Fruit fly (Drosophila melanogaster): ENCODE results near the gene pps.

pps gene

DNA sequence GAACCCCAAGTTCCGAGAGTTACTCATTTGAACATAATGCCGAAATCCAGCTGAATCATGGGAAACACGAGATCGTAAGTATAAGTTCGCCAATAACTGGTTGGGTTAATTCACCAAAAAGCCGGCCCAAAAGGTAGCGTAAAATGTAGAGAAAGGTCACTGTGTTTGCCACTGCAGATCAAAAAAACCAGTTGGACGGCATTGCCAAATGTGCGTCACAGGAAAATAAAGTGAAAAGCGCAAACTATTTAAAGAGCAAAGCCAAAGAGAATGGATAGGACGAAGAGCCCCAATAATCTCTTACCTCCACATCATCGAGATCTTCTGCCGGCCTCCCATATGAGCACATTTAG is 43.0 kb upstream of the pps start:
- TF ChIP-seq HLH106 (tag; optimal IDR thresholded peaks at IDR 0.05), result no peak
- peak in 1 of 2 experiments; percentile 49 for TF ChIP-seq dl (GFP tag; optimal IDR thresholded peaks at IDR 0.05; ENCODE audit: insufficient read depth in 1 of 2, partially characterized antibody in 2 of 2)
- TF ChIP-seq woc (GFP tag; optimal IDR thresholded peaks at IDR 0.05), result peak; percentile 44
- no peak for TF ChIP-seq Myc (optimal IDR thresholded peaks at IDR 0.05)
- peak; percentile 49 for TF ChIP-seq Vsx2 (GFP tag; optimal IDR thresholded peaks at IDR 0.05; ENCODE audit: partially characterized antibody)
- TF ChIP-seq CrebA (GFP tag; optimal IDR thresholded peaks at IDR 0.05; ENCODE audit: borderline replicate concordance), result peak; percentile 55
- TF ChIP-seq Hnf4 (GFP tag; optimal IDR thresholded peaks at IDR 0.05), result no peak
- TF ChIP-seq Mio (GFP tag; optimal IDR thresholded peaks at IDR 0.05), result no peak
- no peak for TF ChIP-seq OdsH (GFP tag; optimal IDR thresholded peaks at IDR 0.05)
- TF ChIP-seq rgr (GFP tag; optimal IDR thresholded peaks at IDR 0.05), result no peak
- no peak for TF ChIP-seq Hr78 (GFP tag; optimal IDR thresholded peaks at IDR 0.05)
- no peak for TF ChIP-seq sv (GFP tag; optimal IDR thresholded peaks at IDR 0.05)
- TF ChIP-seq GATAd (GFP tag; optimal IDR thresholded peaks at IDR 0.05), result no peak
- TF ChIP-seq brk (GFP tag; optimal IDR thresholded peaks at IDR 0.05), result no peak
- TF ChIP-seq sage (GFP tag; optimal IDR thresholded peaks at IDR 0.05), result no peak
- peak; percentile 63 for TF ChIP-seq Dif (GFP tag; optimal IDR thresholded peaks at IDR 0.05; ENCODE audit: partially characterized antibody)
- peak; percentile 20 for TF ChIP-seq Rel (GFP tag; optimal IDR thresholded peaks at IDR 0.05)
- TF ChIP-seq Rel (tag; optimal IDR thresholded peaks at IDR 0.05), result no peak

DNA sequence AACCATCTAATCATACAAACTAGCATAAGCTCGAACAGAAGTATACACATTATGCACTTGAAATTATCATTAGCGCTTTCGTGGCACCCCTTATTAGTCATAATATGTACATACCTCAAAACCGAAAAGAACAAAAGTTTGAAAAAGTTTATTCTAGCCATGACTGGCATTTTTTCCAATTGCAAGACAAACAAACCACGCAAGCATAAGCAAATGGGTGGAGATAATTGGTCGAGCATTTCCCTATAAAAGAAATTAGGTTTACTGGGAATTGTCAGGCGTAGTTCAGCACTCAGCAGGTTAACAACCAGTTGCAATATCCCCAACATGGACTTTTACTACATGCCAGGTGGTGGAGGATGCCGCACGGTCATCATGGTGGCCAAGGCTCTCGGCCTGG is 42.0 kb upstream of the pps start, which contains the start of gene GstD2:
Gene GstD2 (plus strand): TSS at position 301 of the 400 bp plus-strand sequence.
- TF ChIP-seq Sp1 (GFP tag; optimal IDR thresholded peaks at IDR 0.05), result no peak
- TF ChIP-seq brk (GFP tag; optimal IDR thresholded peaks at IDR 0.05), result no peak
- TF ChIP-seq HLH106 (tag; optimal IDR thresholded peaks at IDR 0.05), result no peak
- no peak for TF ChIP-seq dmrt93B (GFP tag; optimal IDR thresholded peaks at IDR 0.05)
- TF ChIP-seq woc (GFP tag; optimal IDR thresholded peaks at IDR 0.05), result no peak
- TF ChIP-seq Myc (optimal IDR thresholded peaks at IDR 0.05), result no peak
- TF ChIP-seq Hr83 (GFP tag; optimal IDR thresholded peaks at IDR 0.05; ENCODE audit: poor library complexity, severe bottlenecking), result no peak
- TF ChIP-seq CrebA (GFP tag; optimal IDR thresholded peaks at IDR 0.05; ENCODE audit: borderline replicate concordance), result no peak
- TF ChIP-seq Abd-B (GFP tag; optimal IDR thresholded peaks at IDR 0.05), result no peak
- TF ChIP-seq OdsH (GFP tag; optimal IDR thresholded peaks at IDR 0.05), result no peak

DNA sequence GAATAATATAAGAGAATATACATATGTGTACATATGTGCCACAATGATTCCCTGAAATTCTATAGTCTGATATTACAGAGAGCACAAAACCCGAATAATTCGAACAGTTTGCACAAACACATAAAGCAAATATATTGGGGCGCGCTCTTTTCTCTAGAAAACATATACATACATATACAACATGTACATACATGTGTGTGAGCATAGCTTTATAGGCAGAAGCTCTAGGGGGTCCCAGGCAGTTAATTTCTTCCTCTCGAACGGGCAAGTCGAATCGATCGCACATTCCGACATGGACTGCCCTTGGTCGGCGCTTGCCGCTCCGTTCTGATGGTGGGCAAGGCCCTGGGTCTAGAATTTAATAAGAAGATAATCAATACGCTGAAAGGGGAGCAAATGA is 40.8 kb upstream of the pps start, which contains the start of gene GstD3:
Gene GstD3 (plus strand): TSS at position 269 of the 400 bp plus-strand sequence.
- TF ChIP-seq HLH106 (tag; optimal IDR thresholded peaks at IDR 0.05), result no peak
- no peak for TF ChIP-seq Sp1 (GFP tag; optimal IDR thresholded peaks at IDR 0.05)
- no peak for TF ChIP-seq jim (GFP tag; optimal IDR thresholded peaks at IDR 0.05)
- no peak for TF ChIP-seq GATAd (GFP tag; optimal IDR thresholded peaks at IDR 0.05)
- no peak for TF ChIP-seq tai (GFP tag; optimal IDR thresholded peaks at IDR 0.05)
- TF ChIP-seq CrebA (GFP tag; optimal IDR thresholded peaks at IDR 0.05; ENCODE audit: borderline replicate concordance), result no peak
- TF ChIP-seq ey (GFP tag; optimal IDR thresholded peaks at IDR 0.05), result no peak
- no peak for TF ChIP-seq Hr83 (GFP tag; optimal IDR thresholded peaks at IDR 0.05; ENCODE audit: poor library complexity, severe bottlenecking)
- TF ChIP-seq rgr (GFP tag; optimal IDR thresholded peaks at IDR 0.05), result no peak
- no peak for TF ChIP-seq dl (GFP tag; optimal IDR thresholded peaks at IDR 0.05; ENCODE audit: insufficient read depth in 1 of 2, partially characterized antibody in 2 of 2)
- TF ChIP-seq Dif (GFP tag; optimal IDR thresholded peaks at IDR 0.05; ENCODE audit: partially characterized antibody), result no peak
- no peak for TF ChIP-seq br (GFP tag; optimal IDR thresholded peaks at IDR 0.05)

DNA sequence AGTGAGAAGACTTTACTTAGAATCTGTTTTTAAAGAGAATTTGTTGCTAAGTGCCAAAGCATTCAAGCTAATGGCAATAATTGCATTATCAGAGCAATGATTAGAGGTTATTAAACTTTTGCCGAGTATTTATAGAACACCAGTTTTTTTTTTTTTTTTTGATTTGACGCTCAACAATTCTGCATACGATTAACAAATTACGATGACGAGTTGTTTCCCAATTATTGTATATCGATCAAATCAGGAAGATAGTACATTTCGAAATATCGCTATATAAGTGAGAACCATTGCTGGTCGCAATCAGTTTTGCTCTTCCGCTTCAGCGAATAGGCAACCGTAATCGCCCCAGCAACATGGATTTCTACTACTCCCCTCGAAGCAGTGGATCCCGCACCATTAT is 39.8 kb upstream of the pps start, which contains the start of gene GstD4:
Gene GstD4 (plus strand): TSS at position 301 of the 400 bp plus-strand sequence.
- no peak for TF ChIP-seq foxo (GFP tag; optimal IDR thresholded peaks at IDR 0.05)
- no peak for TF ChIP-seq Hnf4 (GFP tag; optimal IDR thresholded peaks at IDR 0.05)
- TF ChIP-seq OdsH (GFP tag; optimal IDR thresholded peaks at IDR 0.05), result no peak
- no peak for TF ChIP-seq fru (GFP tag; optimal IDR thresholded peaks at IDR 0.05)
- TF ChIP-seq ey (GFP tag; optimal IDR thresholded peaks at IDR 0.05), result no peak
- TF ChIP-seq sv (GFP tag; optimal IDR thresholded peaks at IDR 0.05), result no peak
- no peak for TF ChIP-seq Rel (GFP tag; optimal IDR thresholded peaks at IDR 0.05)
- TF ChIP-seq Rel (tag; optimal IDR thresholded peaks at IDR 0.05), result no peak
- TF ChIP-seq Vsx2 (GFP tag; optimal IDR thresholded peaks at IDR 0.05; ENCODE audit: partially characterized antibody), result no peak
- TF ChIP-seq Hr78 (GFP tag; optimal IDR thresholded peaks at IDR 0.05), result no peak
- no peak for TF ChIP-seq woc (GFP tag; optimal IDR thresholded peaks at IDR 0.05)
- no peak for TF ChIP-seq Dif (GFP tag; optimal IDR thresholded peaks at IDR 0.05; ENCODE audit: partially characterized antibody)
- TF ChIP-seq CG32264 (GFP tag; optimal IDR thresholded peaks at IDR 0.05), result no peak
- TF ChIP-seq CrebA (GFP tag; optimal IDR thresholded peaks at IDR 0.05; ENCODE audit: borderline replicate concordance), result no peak
- TF ChIP-seq dsf (GFP tag; optimal IDR thresholded peaks at IDR 0.05; ENCODE audit: borderline replicate concordance), result no peak
- TF ChIP-seq pan (optimal IDR thresholded peaks at IDR 0.05), result no peak

All from whole organism, wandering third instar larva.